Worm (Caenorhabditis elegans) whole organism, midembryonic: ENCODE measurements around the gene clec-176.

ENCODE experiments used
- T22C8.4 ChIP-seq: fragments of 200-800 bp; sonication (Bioruptor generic); IDR thresholded peaks from 2 replicates; pipeline ENCODE4 v1.3.6; 2022; ENCODE audit warnings: missing genetic modification characterization, missing compliant biosample characterization
- flt-1 ChIP-seq: fragments of 200-800 bp; sonication (Bioruptor generic); IDR thresholded peaks from 2 replicates; pipeline ENCODE4 v1.3.6; 2022; ENCODE audit warnings: missing genetic modification characterization, missing compliant biosample characterization
- med-1 ChIP-seq: sonication (generic microtip); optimal IDR thresholded peaks from 2 replicates; lab custom pipeline; 2017; ENCODE audit warnings: missing genetic modification characterization, mild to moderate bottlenecking, missing compliant biosample characterization, antibody characterized with exemption, missing genetic modification reagents; ENCODE audit not compliant: insufficient read depth
- ref-1 ChIP-seq: fragments of 200-800 bp; sonication (Bioruptor generic); conservative IDR thresholded peaks from 2 replicates; pipeline ENCODE4 v1.3.6; 2022; ENCODE audit warnings: missing genetic modification reagents, missing genetic modification characterization, missing compliant biosample characterization
- tab-1 ChIP-seq: fragments of 200-800 bp; sonication (Bioruptor generic); IDR thresholded peaks from 2 replicates; pipeline ENCODE4 v1.3.6; 2022; ENCODE audit warnings: missing genetic modification characterization, missing compliant biosample characterization

DNA sequence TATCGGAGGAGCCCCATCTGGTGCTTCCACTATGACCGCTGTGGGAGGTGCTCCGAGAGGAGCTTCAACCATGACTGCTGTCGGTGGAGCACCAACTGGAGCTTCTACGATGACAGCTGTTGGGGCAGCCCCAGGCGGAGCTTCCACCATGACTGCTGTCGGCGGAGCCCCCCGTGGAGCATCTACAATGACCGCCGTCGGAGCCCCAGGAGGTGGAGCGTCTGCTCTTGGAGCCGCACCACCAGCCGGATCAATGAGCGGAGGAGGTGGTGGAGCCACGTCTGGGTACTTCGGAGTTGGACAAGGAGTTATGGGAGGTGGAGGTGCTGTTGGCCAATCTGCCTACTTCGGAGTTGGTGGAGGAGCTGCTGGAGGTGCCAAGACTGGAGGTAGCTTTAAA is 13.1 kb downstream of the clec-176 start:
- TF ChIP-seq flt-1: no peak
- TF ChIP-seq ref-1 (GFP tag; lab: Robert Waterston, UW): no peak
- no peak for TF ChIP-seq med-1 (GFP tag; lab: Kevin White, UChicago)
- TF ChIP-seq T22C8.4 (GFP tag; lab: Robert Waterston, UW): no peak
- no peak for TF ChIP-seq tab-1 (GFP tag; lab: Robert Waterston, UW)
